Worm (Caenorhabditis elegans) whole organism, L1 larva: ENCODE measurements around the gene F25G6.1.

Experiments used
- aha-1 ChIP-seq: fragments of 150-350 bp; optimal IDR thresholded peaks from 2 replicates; lab custom pipeline; 2014; ENCODE audit warnings: missing biosample characterization, missing genetic modification characterization
- ama-1 ChIP-seq: fragments of 150-350 bp; optimal IDR thresholded peaks from 2 replicates; lab custom pipeline; 2014
- blmp-1 ChIP-seq: fragments of 150-350 bp; optimal IDR thresholded peaks from 2 replicates; lab custom pipeline; 2014; ENCODE audit warnings: missing biosample characterization, missing genetic modification characterization
- ceh-90 ChIP-seq: sonication (generic microtip); optimal IDR thresholded peaks from 2 replicates; lab custom pipeline; 2016; ENCODE audit warnings: missing genetic modification characterization, missing compliant biosample characterization
- dsc-1 ChIP-seq: sonication (generic microtip); optimal IDR thresholded peaks from 2 replicates; lab custom pipeline; 2016; ENCODE audit warnings: mild to moderate bottlenecking, missing genetic modification characterization, missing compliant biosample characterization
- efl-1 ChIP-seq, 4 experiments: fragments of 150-350 bp; optimal IDR thresholded peaks in 3 of 4; peaks in 1 of 4; 1 replicate in 1 of 4; 2 replicates in 3 of 4; lab custom pipeline; 2014; ENCODE audit warnings: missing biosample characterization in 2 of 4, missing genetic modification characterization in 2 of 4, missing genetic modification reagents in 2 of 4
- elt-2 ChIP-seq: sonication (generic microtip); optimal IDR thresholded peaks from 2 replicates; lab custom pipeline; 2016; ENCODE audit warnings: missing genetic modification characterization, mild to moderate bottlenecking, inconsistent platforms, missing compliant biosample characterization, missing genetic modification reagents
- fkh-4 ChIP-seq: sonication (generic microtip); optimal IDR thresholded peaks from 2 replicates; lab custom pipeline; 2016; ENCODE audit warnings: missing compliant biosample characterization, missing genetic modification characterization, borderline replicate concordance
- fkh-8 ChIP-seq: sonication (generic microtip); optimal IDR thresholded peaks from 2 replicates; lab custom pipeline; 2016; ENCODE audit warnings: mild to moderate bottlenecking, missing genetic modification characterization, missing compliant biosample characterization
- fos-1 ChIP-seq: fragments of 150-350 bp; optimal IDR thresholded peaks from 2 replicates; lab custom pipeline; 2014; ENCODE audit warnings: missing biosample characterization, missing genetic modification characterization
- hpl-2 ChIP-seq: fragments of 150-350 bp; optimal IDR thresholded peaks from 2 replicates; lab custom pipeline; 2014; ENCODE audit warnings: missing biosample characterization, missing genetic modification reagents, missing genetic modification characterization
- jun-1 ChIP-seq: fragments of 150-350 bp; optimal IDR thresholded peaks from 2 replicates; lab custom pipeline; 2014; ENCODE audit warnings: missing biosample characterization, missing genetic modification reagents, missing genetic modification characterization
- lin-14 ChIP-seq: fragments of 200-800 bp; sonication (Bioruptor generic); optimal IDR thresholded peaks from 2 replicates; lab custom pipeline; 2018; ENCODE audit warnings: mild to moderate bottlenecking, missing genetic modification characterization, moderate library complexity, missing compliant biosample characterization
- lin-15B ChIP-seq: fragments of 150-350 bp; sonication (generic microtip); optimal IDR thresholded peaks from 3 replicates; lab custom pipeline; 2014; ENCODE audit warnings: missing biosample characterization, missing genetic modification characterization
- lin-35 ChIP-seq, 2 experiments: fragments of 150-350 bp; optimal IDR thresholded peaks; 2 replicates each; lab custom pipeline; 2014; ENCODE audit warnings: missing biosample characterization in 2 of 2, missing genetic modification characterization in 2 of 2, missing genetic modification reagents in 2 of 2
- lin-39 ChIP-seq: fragments of 150-350 bp; optimal IDR thresholded peaks from 2 replicates; lab custom pipeline; 2014; ENCODE audit warnings: missing biosample characterization, missing genetic modification reagents, missing genetic modification characterization
- lsy-2 ChIP-seq, 2 experiments: fragments of 150-350 bp; optimal IDR thresholded peaks; 2 replicates each; lab custom pipeline; 2014; ENCODE audit warnings: missing biosample characterization in 2 of 2, missing genetic modification characterization in 2 of 2
- mdl-1 ChIP-seq, 2 experiments: fragments of 150-350 bp; optimal IDR thresholded peaks; 2 replicates each; lab custom pipeline; 2014 to 2017; ENCODE audit warnings: missing biosample characterization in 2 of 2, missing genetic modification characterization in 2 of 2, inconsistent platforms in 1 of 2
- mep-1 ChIP-seq: fragments of 150-350 bp; optimal IDR thresholded peaks from 2 replicates; lab custom pipeline; 2014; ENCODE audit warnings: missing biosample characterization, missing genetic modification characterization
- nhr-19 ChIP-seq: fragments of 200-800 bp; sonication (Bioruptor generic); conservative IDR thresholded peaks from 2 replicates; pipeline ENCODE4 v1.3.6; 2022; ENCODE audit warnings: missing genetic modification characterization, missing compliant biosample characterization
- nhr-20 ChIP-seq: sonication (generic microtip); optimal IDR thresholded peaks from 2 replicates; lab custom pipeline; 2016; ENCODE audit warnings: mild to moderate bottlenecking, missing genetic modification characterization, missing compliant biosample characterization
- nhr-47 ChIP-seq: sonication (generic microtip); optimal IDR thresholded peaks from 2 replicates; lab custom pipeline; 2016; ENCODE audit warnings: mild to moderate bottlenecking, missing genetic modification characterization, moderate library complexity, missing compliant biosample characterization
- nhr-71 ChIP-seq: sonication (generic microtip); optimal IDR thresholded peaks from 2 replicates; lab custom pipeline; 2016; ENCODE audit warnings: mild to moderate bottlenecking, missing genetic modification characterization, moderate library complexity, missing compliant biosample characterization
- nhr-77 ChIP-seq: fragments of 150-350 bp; optimal IDR thresholded peaks from 2 replicates; lab custom pipeline; 2014; ENCODE audit warnings: missing biosample characterization, missing genetic modification characterization
- nhr-84 ChIP-seq: sonication (generic microtip); optimal IDR thresholded peaks from 2 replicates; lab custom pipeline; 2017; ENCODE audit warnings: missing biosample characterization, missing genetic modification characterization
- pag-3 ChIP-seq: sonication (generic microtip); optimal IDR thresholded peaks from 2 replicates; lab custom pipeline; 2017; ENCODE audit warnings: missing genetic modification characterization, mild to moderate bottlenecking, missing compliant biosample characterization, antibody characterized with exemption, borderline replicate concordance; ENCODE audit not compliant: insufficient read depth
- rnt-1 ChIP-seq: sonication (generic microtip); optimal IDR thresholded peaks from 2 replicates; lab custom pipeline; 2016; ENCODE audit warnings: mild to moderate bottlenecking, missing genetic modification characterization, moderate library complexity, missing compliant biosample characterization
- skn-1 ChIP-seq: fragments of 150-350 bp; optimal IDR thresholded peaks from 2 replicates; lab custom pipeline; 2014; ENCODE audit warnings: missing biosample characterization, missing genetic modification characterization
- snu-23 ChIP-seq: sonication (generic microtip); optimal IDR thresholded peaks from 2 replicates; lab custom pipeline; 2016; ENCODE audit warnings: missing genetic modification characterization, missing compliant biosample characterization
- swsn-7 ChIP-seq: sonication (generic microtip); optimal IDR thresholded peaks from 2 replicates; lab custom pipeline; 2016; ENCODE audit warnings: missing genetic modification characterization, missing compliant biosample characterization
- tbx-2 ChIP-seq: sonication (generic microtip); optimal IDR thresholded peaks from 2 replicates; lab custom pipeline; 2016; ENCODE audit warnings: missing genetic modification characterization, missing compliant biosample characterization
- unc-130 ChIP-seq: fragments of 150-350 bp; optimal IDR thresholded peaks from 2 replicates; lab custom pipeline; 2017; ENCODE audit warnings: missing biosample characterization, missing genetic modification characterization, inconsistent platforms
- unc-30 ChIP-seq: sonication (generic microtip); optimal IDR thresholded peaks from 2 replicates; lab custom pipeline; 2017; ENCODE audit warnings: missing biosample characterization, missing genetic modification characterization
- zip-4 ChIP-seq: fragments of 200-800 bp; sonication (Bioruptor generic); optimal IDR thresholded peaks from 2 replicates; lab custom pipeline; 2018; ENCODE audit warnings: mild to moderate bottlenecking, missing genetic modification characterization, moderate library complexity, missing compliant biosample characterization
- ztf-11 ChIP-seq, 2 experiments: sonication (generic microtip); optimal IDR thresholded peaks; 2 replicates each; lab custom pipeline; 2016 to 2017; ENCODE audit warnings: missing genetic modification characterization in 2 of 2, missing biosample characterization in 1 of 2, missing compliant biosample characterization in 1 of 2

The F25G6.1 gene

ce11 chrV:8594105-8594964 is 19.5 kb downstream of the F25G6.1 start, which contains the start of gene tag-196:
TSS of gene tag-196 (plus strand) at chrV:8594914.
- TF ChIP-seq dsc-1 (tag; lab: Kevin White, UChicago) (no peak), efl-1 (optimal IDR thresholded peaks at IDR 0.05; lab: Kevin White, UChicago) (no peak), efl-1 (GFP tag; optimal IDR thresholded peaks at IDR 0.05 in 1 of 2; lab: Kevin White, UChicago) (peak; percentile 6 to 82), rnt-1 (peak; percentile 80), pag-3 (tag; lab: Kevin White, UChicago) (peak; percentile 44), lin-14 (peak; percentile 76), nhr-71 (tag; lab: Kevin White, UChicago) (peak; percentile 68), lin-39 (tag; lab: Kevin White, UChicago) (no peak), nhr-47 (tag; lab: Kevin White, UChicago) (no peak), ama-1 (no peak), lin-35 (GFP tag; optimal IDR thresholded peaks at IDR 0.05; lab: Kevin White, UChicago) (peak in 1 of 2 experiments; percentile 28), unc-130 (tag; lab: Kevin White, UChicago) (peak; percentile 74), nhr-20 (tag; lab: Kevin White, UChicago) (peak; percentile 12), nhr-19 (GFP tag; lab: Robert Waterston, UW) (peak; percentile 36; the same call in 1 of the 2 replicates), ztf-11 (tag; optimal IDR thresholded peaks at IDR 0.05; lab: Kevin White, UChicago) (peak in 1 of 2 experiments; percentile 15), lsy-2 (tag; optimal IDR thresholded peaks at IDR 0.05; lab: Kevin White, UChicago) (peak; percentile 38 to 41), fkh-8 (tag; lab: Kevin White, UChicago) (no peak), snu-23 (peak; percentile 8), mdl-1 (tag; optimal IDR thresholded peaks at IDR 0.05; lab: Kevin White, UChicago) (peak in 1 of 2 experiments; percentile 18)

DNA sequence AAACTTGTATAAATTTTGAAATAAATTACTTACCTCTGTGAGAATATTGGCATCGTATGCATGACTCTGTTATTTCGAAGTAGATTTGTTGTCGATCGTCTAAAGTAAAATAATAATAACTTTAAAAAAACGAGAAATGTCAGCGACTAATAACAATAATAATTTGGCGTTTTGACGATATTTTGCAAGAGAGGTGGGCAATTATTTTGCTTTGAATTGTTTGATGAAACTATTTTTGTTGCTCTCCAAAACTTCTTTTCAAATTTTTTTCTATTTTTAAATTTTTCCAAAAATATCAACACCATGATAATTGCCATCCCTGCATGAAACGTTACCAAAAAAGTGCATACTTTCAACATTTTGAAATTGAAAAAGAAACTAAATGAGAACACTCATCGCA is 24.3 kb downstream of the F25G6.1 start, which contains the start of gene F41E6.7:
Gene F41E6.7 (minus strand): TSS at position 101 of the 400 bp plus-strand sequence.
- TF ChIP-seq fos-1 (tag; lab: Kevin White, UChicago) (no peak), tbx-2 (tag; lab: Kevin White, UChicago) (no peak), unc-30 (no peak)

ce11 chrV:8599957-8600356 is 25.1 kb downstream of the F25G6.1 start:
- TF ChIP-seq efl-1 (optimal IDR thresholded peaks at IDR 0.05; lab: Kevin White, UChicago) (no peak), efl-1 (GFP tag; optimal IDR thresholded peaks at IDR 0.05 in 1 of 2; lab: Kevin White, UChicago) (no peak), fkh-4 (tag; lab: Kevin White, UChicago) (peak; percentile 92), dsc-1 (tag; lab: Kevin White, UChicago) (peak; percentile 98), pag-3 (tag; lab: Kevin White, UChicago) (no peak)

DNA sequence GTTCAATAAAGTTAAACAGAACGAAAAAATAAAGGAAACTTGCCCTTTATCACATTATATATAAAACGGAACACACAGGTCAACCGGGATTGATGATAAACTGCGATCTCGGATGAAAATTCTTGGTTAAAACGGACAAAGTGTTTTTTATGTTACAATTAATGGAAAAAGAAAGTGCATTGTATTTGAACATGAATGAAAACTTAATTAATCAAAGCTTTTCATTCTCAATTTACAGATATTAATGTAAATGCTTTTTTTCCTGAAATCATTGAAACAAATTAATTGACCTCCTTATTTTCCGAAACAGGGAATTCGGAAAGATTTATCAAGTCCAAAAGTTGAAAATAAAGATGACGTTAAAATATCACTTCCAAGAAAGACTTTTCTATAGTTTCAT is 26.6 kb downstream of the F25G6.1 start, which contains the start of gene F41E6.8:
Gene F41E6.8 (minus strand): TSS at position 101 of the 400 bp plus-strand sequence.
- TF ChIP-seq zip-4 (GFP tag; lab: Kevin White, UChicago) = no peak
- TF ChIP-seq fos-1 (tag; lab: Kevin White, UChicago) = no peak
- TF ChIP-seq swsn-7 (tag; lab: Kevin White, UChicago) = no peak
- TF ChIP-seq jun-1 (tag; lab: Kevin White, UChicago) = no peak
- TF ChIP-seq rnt-1 = no peak
- TF ChIP-seq ceh-90 (tag; lab: Kevin White, UChicago) = no peak
- TF ChIP-seq hpl-2 (GFP tag; lab: Kevin White, UChicago) = no peak
- no peak for TF ChIP-seq aha-1 (tag; lab: Kevin White, UChicago)
- no peak for TF ChIP-seq elt-2 (tag; lab: Kevin White, UChicago)
- TF ChIP-seq skn-1 (tag; lab: Kevin White, UChicago) = no peak
- TF ChIP-seq nhr-84 (tag; lab: Kevin White, UChicago) = no peak
- no peak for TF ChIP-seq blmp-1
- TF ChIP-seq tbx-2 (tag; lab: Kevin White, UChicago) = no peak
- no peak for TF ChIP-seq unc-30
- no peak for TF ChIP-seq mep-1 (tag; lab: Kevin White, UChicago)
- no peak for TF ChIP-seq lin-15B
- no peak for TF ChIP-seq nhr-77 (tag; lab: Kevin White, UChicago)
